Fruit fly (Drosophila melanogaster) whole organism: ENCODE results near the gene Tpc1.

ENCODE experiments used
- Dll ChIP-seq: fragments of >200 bp; optimal IDR thresholded peaks from 2 replicates; lab custom pipeline; 2017
- psq ChIP-seq: fragments of >200 bp; optimal IDR thresholded peaks from 2 replicates; lab custom pipeline; 2017

- TF ChIP-seq Dll (lab: Kevin White, UChicago) (no peak), psq (lab: Kevin White, UChicago) (no peak)
Observed at dm6 chr3R:10849515-10849973, 32.4 kb downstream of the Tpc1 start, which contains the start of gene CG42394.
